Worm (Caenorhabditis elegans): ENCODE measurements around the gene nlp-47.

Gene nlp-47

DNA sequence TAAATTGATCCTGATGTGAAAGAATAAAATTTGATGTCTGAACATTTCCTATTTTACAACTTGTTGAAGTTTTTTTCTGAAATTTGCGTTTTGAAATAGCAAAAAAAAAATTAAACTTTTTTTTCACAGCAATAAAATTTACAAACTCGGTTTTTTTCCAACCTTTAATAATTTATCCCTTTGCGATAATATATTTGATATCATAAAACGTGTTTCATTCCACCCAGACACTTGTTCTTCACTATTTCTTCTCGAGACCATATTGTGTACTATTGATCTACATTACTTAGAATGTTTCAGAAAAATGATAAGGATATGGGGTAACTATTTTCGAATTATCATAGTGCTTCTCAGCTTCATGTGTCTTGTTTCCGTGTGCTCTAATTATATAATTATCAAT lies 35.5 kb downstream of the nlp-47 start, which contains the start of gene Y4C6B.4:
Gene Y4C6B.4 (plus strand): TSS at position 301 of the 400 bp plus-strand sequence.
- TF ChIP-seq ztf-16 (tag; optimal IDR thresholded peaks at IDR 0.05) (no peak), K09A11.1 (tag; optimal IDR thresholded peaks at IDR 0.05; ENCODE audit: insufficient read depth) (no peak), unc-55 (GFP tag; optimal IDR thresholded peaks at IDR 0.05) (no peak), ref-2 (tag; optimal IDR thresholded peaks at IDR 0.05) (no peak), sox-2 (GFP tag; IDR thresholded peaks at IDR 0.05) (no peak), pat-9 (tag; optimal IDR thresholded peaks at IDR 0.05) (no peak), pag-3 (tag; optimal IDR thresholded peaks at IDR 0.05; ENCODE audit: borderline replicate concordance) (no peak), nhr-11 (tag; optimal IDR thresholded peaks at IDR 0.05) (no peak)

DNA sequence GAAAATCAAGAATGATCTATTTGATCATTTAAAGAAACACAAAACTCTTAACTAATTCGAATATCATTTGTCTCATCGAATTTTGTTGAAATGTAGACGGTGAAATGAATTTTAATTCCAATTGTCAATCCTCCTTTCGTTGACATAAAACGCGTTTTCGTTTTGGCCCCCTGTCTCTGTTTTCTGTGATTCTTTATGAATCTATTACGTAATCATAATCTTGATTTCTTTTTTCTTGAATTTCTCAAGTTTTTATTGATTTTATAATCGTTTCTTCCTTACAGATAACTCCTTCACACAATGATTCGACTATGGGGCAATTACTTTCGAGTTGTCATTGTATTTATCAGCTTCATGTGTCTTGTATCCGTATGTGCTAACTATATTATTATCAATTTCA lies 41.5 kb downstream of the nlp-47 start, which contains the start of gene Y4C6B.3:
Gene Y4C6B.3 (plus strand): TSS at position 301 of the 400 bp plus-strand sequence.
- TF ChIP-seq pha-2 (tag; optimal IDR thresholded peaks at IDR 0.05) = no peak
- TF ChIP-seq ahr-1 (tag; optimal IDR thresholded peaks at IDR 0.05) = no peak
- no peak for TF ChIP-seq ceh-6 (GFP tag; optimal IDR thresholded peaks at IDR 0.05)
- no peak for TF ChIP-seq unc-3 (GFP tag; conservative IDR thresholded peaks at IDR 0.05)
- TF ChIP-seq unc-3 (tag; optimal IDR thresholded peaks at IDR 0.05) = no peak
- TF ChIP-seq eyg-1 (tag; optimal IDR thresholded peaks at IDR 0.05) = no peak
- TF ChIP-seq ceh-2 (tag; optimal IDR thresholded peaks at IDR 0.05) = no peak

DNA sequence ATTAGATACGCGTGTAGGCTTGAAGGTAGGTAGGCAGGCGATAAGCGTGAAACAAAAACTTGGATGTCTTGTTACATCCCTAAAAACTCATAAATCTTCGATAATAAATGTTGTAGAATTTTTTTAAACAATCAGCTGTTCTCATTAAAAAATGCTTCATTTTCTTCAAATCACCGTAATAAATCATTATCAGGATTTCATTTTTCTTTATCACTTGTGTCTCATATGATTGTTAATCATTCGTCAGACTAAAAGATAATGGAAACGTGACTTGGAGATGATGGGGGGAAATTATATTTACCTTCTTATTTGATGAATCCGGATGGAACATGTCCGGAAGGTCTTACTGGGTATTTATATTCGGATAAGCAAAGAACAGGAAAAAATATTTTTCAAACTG lies 42.8 kb downstream of the nlp-47 start:
- TF ChIP-seq elt-2 (tag; optimal IDR thresholded peaks at IDR 0.05) (peak; percentile 4), hlh-13 (GFP tag; optimal IDR thresholded peaks at IDR 0.05) (no peak)

DNA sequence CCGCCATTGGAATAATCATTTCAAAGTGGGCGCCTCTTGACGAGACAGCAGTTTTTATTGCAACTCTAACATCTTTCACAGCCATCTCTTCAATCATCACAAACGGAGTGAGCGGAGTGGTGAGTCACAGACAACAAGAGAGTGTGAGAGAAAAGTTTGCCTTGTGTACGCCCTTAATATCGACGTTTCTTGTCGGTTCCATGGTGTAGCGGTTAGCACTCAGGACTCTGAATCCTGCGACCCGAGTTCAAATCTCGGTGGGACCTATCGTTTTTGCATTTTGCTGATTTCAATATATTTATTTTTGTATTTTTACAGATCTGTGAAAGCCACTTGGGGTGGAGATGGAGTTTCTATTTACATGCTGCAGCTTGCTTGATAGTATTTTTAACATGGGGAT lies 43.9 kb downstream of the nlp-47 start:
- no peak for TF ChIP-seq ceh-30 (tag; optimal IDR thresholded peaks at IDR 0.05)
- TF ChIP-seq gmeb-2 (tag; optimal IDR thresholded peaks at IDR 0.05) = peak; percentile 78
- peak; percentile 27 for TF ChIP-seq ceh-2 (tag; optimal IDR thresholded peaks at IDR 0.05)
- peak; percentile 16 for TF ChIP-seq sdc-2 (tag; optimal IDR thresholded peaks at IDR 0.05)
- peak; percentile 0 for TF ChIP-seq zip-5 (tag; optimal IDR thresholded peaks at IDR 0.05)
- peak; percentile 45 for TF ChIP-seq tbx-2 (tag; optimal IDR thresholded peaks at IDR 0.05)
- peak; percentile 8 for TF ChIP-seq syd-9 (tag; optimal IDR thresholded peaks at IDR 0.05)
- peak; percentile 58 for TF ChIP-seq fkh-6 (tag; optimal IDR thresholded peaks at IDR 0.05)
- TF ChIP-seq ama-1 (optimal IDR thresholded peaks at IDR 0.05) = no peak
- no peak for TF ChIP-seq fkh-10 (GFP tag; optimal IDR thresholded peaks at IDR 0.05)
- no peak for TF ChIP-seq npax-4 (tag; optimal IDR thresholded peaks at IDR 0.05)
- peak; percentile 42 for TF ChIP-seq ceh-18 (tag; optimal IDR thresholded peaks at IDR 0.05)
- TF ChIP-seq hlh-8 (tag; optimal IDR thresholded peaks at IDR 0.05) = peak; percentile 19
- peak; percentile 17 for TF ChIP-seq K02D7.2 (tag; optimal IDR thresholded peaks at IDR 0.05)
- peak; percentile 68 for TF ChIP-seq hlh-13 (GFP tag; optimal IDR thresholded peaks at IDR 0.05)
- TF ChIP-seq sox-2 (GFP tag; IDR thresholded peaks at IDR 0.05) = peak; percentile 22; the same call in 1 of the 2 replicates
- peak; percentile 15 for TF ChIP-seq rnt-1 (tag; optimal IDR thresholded peaks at IDR 0.05)
- TF ChIP-seq sox-4 (tag; optimal IDR thresholded peaks at IDR 0.05) = peak; percentile 73
- 0 out of 2 replicates have a peak, but pooled peaks have one; percentile 64 for TF ChIP-seq ceh-45 (GFP tag; IDR thresholded peaks at IDR 0.05)
- peak; percentile 57 for TF ChIP-seq ceh-14 (tag; optimal IDR thresholded peaks at IDR 0.05)
- TF ChIP-seq unc-86 (tag; optimal IDR thresholded peaks at IDR 0.05) = peak; percentile 34
- TF ChIP-seq ceh-19 (GFP tag; optimal IDR thresholded peaks at IDR 0.05) = peak; percentile 63
- peak; percentile 67 for TF ChIP-seq ttx-3 (tag; optimal IDR thresholded peaks at IDR 0.05)
- peak; percentile 43 for TF ChIP-seq C08G9.2 (tag; optimal IDR thresholded peaks at IDR 0.05)
- TF ChIP-seq unc-55 (GFP tag; optimal IDR thresholded peaks at IDR 0.05) = peak; percentile 5
- TF ChIP-seq madf-2 (tag; optimal IDR thresholded peaks at IDR 0.05) = no peak
- TF ChIP-seq ceh-31 (tag; optimal IDR thresholded peaks at IDR 0.05) = peak; percentile 35
- peak; percentile 72 for TF ChIP-seq elt-2 (tag; optimal IDR thresholded peaks at IDR 0.05)
- peak; percentile 49 for TF ChIP-seq ztf-16 (tag; optimal IDR thresholded peaks at IDR 0.05)
- TF ChIP-seq lim-6 (tag; optimal IDR thresholded peaks at IDR 0.05) = no peak
- TF ChIP-seq nfya-1 (tag; optimal IDR thresholded peaks at IDR 0.05) = peak; percentile 20
- TF ChIP-seq pax-1 (tag; optimal IDR thresholded peaks at IDR 0.05) = no peak
- TF ChIP-seq ceh-34 (tag; optimal IDR thresholded peaks at IDR 0.05) = peak; percentile 48
- TF ChIP-seq dve-1 (tag; optimal IDR thresholded peaks at IDR 0.05) = peak; percentile 30
- TF ChIP-seq unc-3 (GFP tag; conservative IDR thresholded peaks at IDR 0.05) = 0 out of 2 replicates have a peak, but pooled peaks have one; percentile 41
- no peak for TF ChIP-seq unc-3 (tag; optimal IDR thresholded peaks at IDR 0.05)
- peak; percentile 63 for TF ChIP-seq Y22D7AL.16 (tag; optimal IDR thresholded peaks at IDR 0.05)
- peak; percentile 73 for TF ChIP-seq che-1 (tag; optimal IDR thresholded peaks at IDR 0.05)
